Fruit fly (Drosophila melanogaster): Measurements from ENCODE around the gene Jhbp12.

Jhbp12 gene

DNA sequence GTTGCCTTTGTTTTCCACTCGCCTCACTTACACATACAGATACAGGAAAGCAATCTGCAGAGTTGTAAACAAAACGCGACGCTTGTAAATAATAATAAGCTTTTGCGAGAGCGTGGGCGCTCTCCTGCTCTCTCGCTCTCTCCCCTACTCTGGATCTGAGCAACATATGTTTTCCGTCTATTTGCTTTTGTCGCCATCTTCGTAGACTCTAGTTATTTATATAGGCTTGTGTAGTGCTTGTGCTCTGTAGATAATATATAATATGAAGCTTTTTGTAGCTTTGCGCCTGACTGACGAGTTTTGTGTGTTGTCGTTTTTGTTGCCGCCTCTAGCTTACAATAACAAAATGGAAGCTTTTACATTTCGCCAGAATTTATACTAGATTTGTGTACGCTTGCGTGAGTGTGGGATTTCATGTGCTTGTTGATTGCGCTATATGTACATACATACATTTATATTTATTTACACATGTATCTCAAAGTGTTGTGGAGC lies 41.2 kb downstream of the Jhbp12 start:
- TF ChIP-seq dsf (GFP tag; optimal IDR thresholded peaks at IDR 0.05; ENCODE audit: borderline replicate concordance), result no peak
- peak; percentile 37 for TF ChIP-seq fru (GFP tag; optimal IDR thresholded peaks at IDR 0.05)
- peak; percentile 94 for TF ChIP-seq CrebA (GFP tag; optimal IDR thresholded peaks at IDR 0.05; ENCODE audit: borderline replicate concordance)
- no peak for TF ChIP-seq ey (GFP tag; optimal IDR thresholded peaks at IDR 0.05)
- TF ChIP-seq dl (GFP tag; optimal IDR thresholded peaks at IDR 0.05; ENCODE audit: insufficient read depth in 1 of 2, partially characterized antibody in 2 of 2), result peak; percentile 91 to 95
- TF ChIP-seq CG9705 (GFP tag; optimal IDR thresholded peaks at IDR 0.05), result no peak
- TF ChIP-seq Vsx2 (GFP tag; optimal IDR thresholded peaks at IDR 0.05; ENCODE audit: partially characterized antibody), result peak; percentile 75
- TF ChIP-seq h (GFP tag; optimal IDR thresholded peaks at IDR 0.05), result peak; percentile 81
- TF ChIP-seq N (GFP tag; optimal IDR thresholded peaks at IDR 0.05), result no peak
- peak; percentile 66 for TF ChIP-seq OdsH (GFP tag; optimal IDR thresholded peaks at IDR 0.05)
- no peak for TF ChIP-seq sv (GFP tag; optimal IDR thresholded peaks at IDR 0.05)
- peak in 1 of 2 experiments; percentile 27 for TF ChIP-seq foxo (GFP tag; optimal IDR thresholded peaks at IDR 0.05)
- TF ChIP-seq GATAd (GFP tag; optimal IDR thresholded peaks at IDR 0.05), result no peak
- TF ChIP-seq HLH106 (tag; optimal IDR thresholded peaks at IDR 0.05), result no peak
- TF ChIP-seq Hr78 (GFP tag; optimal IDR thresholded peaks at IDR 0.05), result no peak
- TF ChIP-seq CG32264 (GFP tag; optimal IDR thresholded peaks at IDR 0.05), result peak; percentile 12
- peak; percentile 37 for TF ChIP-seq Jra (GFP tag; optimal IDR thresholded peaks at IDR 0.05)
- TF ChIP-seq Dif (GFP tag; optimal IDR thresholded peaks at IDR 0.05; ENCODE audit: partially characterized antibody), result peak; percentile 92
- no peak for TF ChIP-seq pan (optimal IDR thresholded peaks at IDR 0.05)
- no peak for TF ChIP-seq usp (GFP tag; optimal IDR thresholded peaks at IDR 0.05)
- TF ChIP-seq Rel (GFP tag; optimal IDR thresholded peaks at IDR 0.05), result peak; percentile 79
- peak; percentile 68 for TF ChIP-seq Rel (tag; optimal IDR thresholded peaks at IDR 0.05)
- TF ChIP-seq Mio (GFP tag; optimal IDR thresholded peaks at IDR 0.05), result no peak
- peak; percentile 48 for TF ChIP-seq Hnf4 (GFP tag; optimal IDR thresholded peaks at IDR 0.05)
- peak; percentile 91 for TF ChIP-seq psq (GFP tag; optimal IDR thresholded peaks at IDR 0.05)
- TF ChIP-seq jim (GFP tag; optimal IDR thresholded peaks at IDR 0.05), result no peak
- TF ChIP-seq Myc (optimal IDR thresholded peaks at IDR 0.05), result no peak
- TF ChIP-seq brk (GFP tag; optimal IDR thresholded peaks at IDR 0.05), result peak; percentile 87
- peak; percentile 40 for TF ChIP-seq Hr83 (GFP tag; optimal IDR thresholded peaks at IDR 0.05; ENCODE audit: poor library complexity, severe bottlenecking)
- TF ChIP-seq rgr (GFP tag; optimal IDR thresholded peaks at IDR 0.05), result peak; percentile 63
- TF ChIP-seq Sp1 (GFP tag; optimal IDR thresholded peaks at IDR 0.05), result peak; percentile 61
- TF ChIP-seq Dfd (GFP tag; optimal IDR thresholded peaks at IDR 0.05), result no peak
- TF ChIP-seq sage (GFP tag; optimal IDR thresholded peaks at IDR 0.05), result peak; percentile 69
- TF ChIP-seq tai (GFP tag; optimal IDR thresholded peaks at IDR 0.05), result no peak
- TF ChIP-seq br (GFP tag; optimal IDR thresholded peaks at IDR 0.05), result peak; percentile 91
- no peak for TF ChIP-seq Abd-B (GFP tag; optimal IDR thresholded peaks at IDR 0.05)
- TF ChIP-seq woc (GFP tag; optimal IDR thresholded peaks at IDR 0.05), result no peak
- no peak for TF ChIP-seq dmrt93B (GFP tag; optimal IDR thresholded peaks at IDR 0.05)
- TF ChIP-seq lola (GFP tag; optimal IDR thresholded peaks at IDR 0.05), result no peak

DNA sequence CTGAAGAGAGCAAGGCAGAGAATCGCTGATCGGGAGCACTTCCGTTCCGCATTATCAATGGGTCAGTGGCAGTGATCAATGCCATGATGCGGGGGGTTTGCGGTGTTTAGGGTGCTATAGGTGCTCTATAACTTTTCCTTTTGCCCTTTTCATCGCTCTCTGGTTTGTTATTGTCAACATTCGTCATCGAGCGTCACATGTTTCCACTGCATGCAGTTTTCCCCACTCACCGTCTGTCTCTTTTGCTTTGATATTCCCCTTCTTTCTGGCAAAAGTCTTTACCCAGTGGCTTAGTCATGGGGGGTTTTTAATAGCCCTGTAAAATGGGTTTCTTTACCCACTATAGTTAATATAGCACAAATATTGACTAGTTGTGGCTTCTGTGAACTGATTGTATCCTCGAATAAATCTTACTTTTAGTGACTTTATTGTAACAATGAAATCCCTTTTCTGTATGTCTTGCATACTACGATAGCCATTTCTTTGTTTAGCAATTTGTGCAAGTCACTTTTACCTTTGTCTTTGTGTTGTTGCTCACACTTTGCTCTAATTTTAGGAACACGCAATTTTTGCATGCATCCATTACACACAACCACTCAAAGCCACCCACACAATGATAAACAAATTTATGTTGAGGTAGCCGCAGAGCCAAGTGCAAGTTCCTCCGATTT lies 42.3 kb downstream of the Jhbp12 start:
- TF ChIP-seq Rel (GFP tag; optimal IDR thresholded peaks at IDR 0.05) (no peak), Rel (tag; optimal IDR thresholded peaks at IDR 0.05) (no peak), usp (GFP tag; optimal IDR thresholded peaks at IDR 0.05) (no peak), h (GFP tag; optimal IDR thresholded peaks at IDR 0.05) (peak; percentile 35), fru (GFP tag; optimal IDR thresholded peaks at IDR 0.05) (peak; percentile 3), rgr (GFP tag; optimal IDR thresholded peaks at IDR 0.05) (peak; percentile 24), dsf (GFP tag; optimal IDR thresholded peaks at IDR 0.05; ENCODE audit: borderline replicate concordance) (no peak), Hr78 (GFP tag; optimal IDR thresholded peaks at IDR 0.05) (no peak), Dfd (GFP tag; optimal IDR thresholded peaks at IDR 0.05) (no peak), Dif (GFP tag; optimal IDR thresholded peaks at IDR 0.05; ENCODE audit: partially characterized antibody) (no peak), tai (GFP tag; optimal IDR thresholded peaks at IDR 0.05) (no peak), sv (GFP tag; optimal IDR thresholded peaks at IDR 0.05) (no peak), psq (GFP tag; optimal IDR thresholded peaks at IDR 0.05) (peak; percentile 58), dl (GFP tag; optimal IDR thresholded peaks at IDR 0.05; ENCODE audit: insufficient read depth in 1 of 2, partially characterized antibody in 2 of 2) (no peak), OdsH (GFP tag; optimal IDR thresholded peaks at IDR 0.05) (peak; percentile 19), jim (GFP tag; optimal IDR thresholded peaks at IDR 0.05) (no peak), br (GFP tag; optimal IDR thresholded peaks at IDR 0.05) (peak; percentile 35), pan (optimal IDR thresholded peaks at IDR 0.05) (no peak), GATAd (GFP tag; optimal IDR thresholded peaks at IDR 0.05) (no peak)

Measured in whole organism, wandering third instar larva.